Worm (Caenorhabditis elegans) whole organism, late embryonic: ENCODE results near the gene ttll-11.

Source experiments
- T23F11.4 ChIP-seq: fragments of 200-800 bp; sonication (Bioruptor generic); optimal IDR thresholded peaks from 2 replicates; lab custom pipeline; 2018; ENCODE audit warnings: mild to moderate bottlenecking, missing genetic modification characterization, missing compliant biosample characterization
- pha-4 ChIP-seq: fragments of 150-350 bp; optimal IDR thresholded peaks from 2 replicates; lab custom pipeline; 2018; ENCODE audit warnings: missing biosample characterization, missing genetic modification reagents, missing genetic modification characterization
- tbx-2 ChIP-seq: sonication (generic microtip); optimal IDR thresholded peaks from 2 replicates; lab custom pipeline; 2016; ENCODE audit warnings: missing genetic modification characterization, missing compliant biosample characterization

- TF ChIP-seq T23F11.4 (GFP tag; lab: Kevin White, UChicago) (no peak), pha-4 (tag; lab: Kevin White, UChicago) (no peak), tbx-2 (tag; lab: Kevin White, UChicago) (no peak)
Observed at ce11 chrIV:8648502-8648901, 49.0 kb upstream of the ttll-11 start, which contains the start of gene cyp-33E1.
